Worm (Caenorhabditis elegans): ENCODE measurements around the gene F28A10.7.

- TF ChIP-seq crh-2 (tag; optimal IDR thresholded peaks at IDR 0.05) (no peak), ama-1 (optimal IDR thresholded peaks at IDR 0.05) (no peak), snpc-4 (tag; optimal IDR thresholded peaks at IDR 0.05) (no peak), C34F6.9 (tag; optimal IDR thresholded peaks at IDR 0.05) (no peak), nhr-23 (tag; optimal IDR thresholded peaks at IDR 0.05) (no peak), mab-5 (tag; optimal IDR thresholded peaks at IDR 0.05) (no peak), lin-39 (tag; optimal IDR thresholded peaks at IDR 0.05) (no peak), ZK546.5 (tag; optimal IDR thresholded peaks at IDR 0.05) (no peak), ztf-4 (tag; optimal IDR thresholded peaks at IDR 0.05) (no peak), egl-27 (tag; optimal IDR thresholded peaks at IDR 0.05) (no peak)
These were observed 7.1 kb downstream of the F28A10.7 start, which contains the start of gene F28A10.8 for ce11 chrII:838414-838813.
